Worm (Caenorhabditis elegans): ENCODE measurements around the gene psmd-9.
A peak's percentile ranks its signal among the peaks of the same experiment; 100 is the strongest.

DNA sequence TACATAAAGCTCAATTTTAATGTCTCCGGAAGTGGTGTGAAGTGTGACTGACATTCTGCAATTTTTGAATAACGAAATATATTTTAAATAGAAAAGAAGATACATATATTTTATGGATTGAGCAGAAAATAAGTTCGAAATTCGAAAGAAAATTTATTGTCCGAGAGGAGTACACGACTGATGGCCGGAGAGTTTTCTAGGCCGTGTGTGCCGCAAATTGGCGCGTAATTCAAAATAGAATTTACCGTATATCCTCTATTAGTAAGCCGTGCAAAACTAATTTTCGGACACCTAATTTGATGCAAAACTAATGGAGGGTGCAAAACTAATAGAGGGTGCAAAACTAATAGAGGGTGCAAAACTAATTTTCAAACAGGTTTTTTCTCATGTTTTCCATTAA lies 11.4 kb downstream of the psmd-9 start, which contains the start of gene cyn-10:
- no peak for TF ChIP-seq tab-1 (GFP tag; IDR thresholded peaks at IDR 0.05)
- no peak for TF ChIP-seq med-1 (GFP tag; optimal IDR thresholded peaks at IDR 0.05; ENCODE audit: insufficient read depth)
- peak; percentile 52 for TF ChIP-seq cog-1 (tag; optimal IDR thresholded peaks at IDR 0.05)
- TF ChIP-seq flt-1 (GFP tag; IDR thresholded peaks at IDR 0.05): peak; percentile 92
- 0 out of 2 replicates have a peak, but pooled peaks have one; percentile 42 for TF ChIP-seq ref-1 (GFP tag; conservative IDR thresholded peaks at IDR 0.05)
- TF ChIP-seq T22C8.4 (GFP tag; IDR thresholded peaks at IDR 0.05): no peak
- peak; percentile 82 for TF ChIP-seq klf-2 (GFP tag; conservative IDR thresholded peaks at IDR 0.05)
- peak; percentile 90 for TF ChIP-seq ztf-23 (GFP tag; IDR thresholded peaks at IDR 0.05)
- TF ChIP-seq ztf-29 (GFP tag; IDR thresholded peaks at IDR 0.05): no peak
